Worm (Caenorhabditis elegans) whole organism, L4/young adult: Measurements from ENCODE around the gene C16C10.4.

Experiments used
- W03F9.2 ChIP-seq: fragments of 150-350 bp; optimal IDR thresholded peaks from 2 replicates; lab custom pipeline; 2014; ENCODE audit warnings: missing biosample characterization, missing genetic modification characterization
- dao-5 ChIP-seq: sonication (generic microtip); optimal IDR thresholded peaks from 2 replicates; lab custom pipeline; 2016; ENCODE audit warnings: missing genotype, missing genetic modification characterization, moderate library complexity, missing compliant biosample characterization
- him-1 ChIP-seq: sonication (generic microtip); optimal IDR thresholded peaks from 2 replicates; lab custom pipeline; 2016; ENCODE audit warnings: missing genotype, missing genetic modification reagents, missing genetic modification characterization, missing compliant biosample characterization

ce11 chrIII:4187845-4188244 lies 16.7 kb downstream of the C16C10.4 start, which contains the start of gene R74.2:
- no peak for TF ChIP-seq dao-5 (tag; lab: Kevin White, UChicago)
- TF ChIP-seq him-1 (tag; lab: Kevin White, UChicago): no peak
- no peak for TF ChIP-seq W03F9.2 (tag; lab: Kevin White, UChicago)
